Worm (Caenorhabditis elegans) whole organism, L4 larva: Measurements from ENCODE around the gene cmk-1.

Experiments used
- R02D3.7 ChIP-seq: fragments of 150-350 bp; sonication (generic microtip); optimal IDR thresholded peaks from 3 replicates; lab custom pipeline; 2014; ENCODE audit warnings: missing biosample characterization, missing genetic modification characterization
- daf-16 ChIP-seq, 3 experiments: sonication (generic microtip); optimal IDR thresholded peaks; 2 replicates each; lab custom pipeline; 2016 to 2017; ENCODE audit warnings: missing genetic modification characterization in 3 of 3, missing genetic modification reagents in 3 of 3, mild to moderate bottlenecking in 2 of 3, missing compliant biosample characterization in 2 of 3, missing biosample characterization in 1 of 3, moderate library complexity in 1 of 3
- hlh-11 ChIP-seq: fragments of 200-800 bp; sonication (Bioruptor generic); optimal IDR thresholded peaks from 2 replicates; lab custom pipeline; 2018; ENCODE audit warnings: mild to moderate bottlenecking, missing genetic modification characterization, missing compliant biosample characterization
- lim-7 ChIP-seq: fragments of 200-800 bp; sonication (Bioruptor generic); IDR thresholded peaks from 2 replicates; pipeline ENCODE4 v1.3.6; 2022; ENCODE audit warnings: missing genetic modification characterization, missing compliant biosample characterization
- nhr-237 ChIP-seq: sonication (generic microtip); optimal IDR thresholded peaks from 2 replicates; lab custom pipeline; 2017; ENCODE audit warnings: missing biosample characterization, missing genetic modification characterization
- unc-39 ChIP-seq: sonication (generic microtip); optimal IDR thresholded peaks from 2 replicates; lab custom pipeline; 2017; ENCODE audit warnings: missing biosample characterization, missing genetic modification characterization

DNA sequence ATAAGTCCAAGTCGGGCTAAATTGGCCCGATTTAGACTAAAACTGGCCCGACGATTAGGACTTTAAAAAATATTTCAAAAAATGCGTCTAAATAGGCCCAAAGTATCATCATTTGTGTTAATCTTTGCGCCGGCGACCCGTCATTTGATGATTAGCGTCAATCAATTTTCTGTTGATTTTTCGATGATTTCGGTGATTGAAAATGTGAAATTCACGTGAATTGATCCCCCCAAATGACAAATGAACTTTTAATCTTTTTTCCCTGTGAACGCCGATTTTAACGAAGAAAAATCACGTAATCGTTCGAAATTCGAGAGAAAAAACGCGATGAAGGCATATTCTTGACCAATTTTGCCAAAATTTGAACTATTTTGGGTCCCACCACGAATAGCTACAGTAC, 47.8 kb downstream of the cmk-1 start:
- no peak for TF ChIP-seq nhr-237 (tag; lab: Kevin White, UChicago)
- no peak for TF ChIP-seq R02D3.7
- no peak for TF ChIP-seq lim-7
- no peak for TF ChIP-seq hlh-11
- no peak for TF ChIP-seq daf-16 (GFP tag; optimal IDR thresholded peaks at IDR 0.05; lab: Kevin White, UChicago)
- TF ChIP-seq daf-16 (tag; optimal IDR thresholded peaks at IDR 0.05; lab: Kevin White, UChicago), result no peak
- TF ChIP-seq unc-39 (tag; lab: Kevin White, UChicago), result no peak
